Worm (Caenorhabditis elegans) whole organism, late embryonic: ENCODE data around the gene cebp-1.
"Not testable (repeated sequence)": the region's sequence is repeated elsewhere in the genome, so short reads cannot be mapped to it uniquely, and the experiment has no call there.

Experiments
- C38D4.7 ChIP-seq: fragments of 200-800 bp; sonication (Bioruptor generic); optimal IDR thresholded peaks from 2 replicates; lab custom pipeline; 2018; ENCODE audit warnings: mild to moderate bottlenecking, missing genetic modification characterization, moderate library complexity, missing compliant biosample characterization
- F13H6.1 ChIP-seq: sonication (generic microtip); optimal IDR thresholded peaks from 2 replicates; lab custom pipeline; 2016; ENCODE audit warnings: missing genetic modification characterization, missing compliant biosample characterization
- K09A11.1 ChIP-seq: sonication (generic microtip); optimal IDR thresholded peaks from 2 replicates; lab custom pipeline; 2017; ENCODE audit warnings: antibody characterized with exemption, mild to moderate bottlenecking, missing genetic modification characterization, missing compliant biosample characterization; ENCODE audit not compliant: insufficient read depth
- ama-1 ChIP-seq: fragments of 150-350 bp; optimal IDR thresholded peaks from 2 replicates; lab custom pipeline; 2014
- ceh-14 ChIP-seq: sonication (generic microtip); optimal IDR thresholded peaks from 2 replicates; lab custom pipeline; 2016; ENCODE audit warnings: missing genotype, missing genetic modification characterization, missing compliant biosample characterization
- ceh-22 ChIP-seq: sonication (generic microtip); optimal IDR thresholded peaks from 2 replicates; lab custom pipeline; 2017; ENCODE audit warnings: missing biosample characterization, missing genetic modification characterization
- dve-1 ChIP-seq: sonication (generic microtip); optimal IDR thresholded peaks from 2 replicates; lab custom pipeline; 2017; ENCODE audit warnings: antibody characterized with exemption, mild to moderate bottlenecking, missing genetic modification characterization, missing compliant biosample characterization
- ets-4 ChIP-seq: sonication (generic microtip); optimal IDR thresholded peaks from 2 replicates; lab custom pipeline; 2016; ENCODE audit warnings: missing genetic modification characterization, missing compliant biosample characterization
- nhr-11 ChIP-seq: fragments of 150-350 bp; optimal IDR thresholded peaks from 2 replicates; lab custom pipeline; 2014; ENCODE audit warnings: missing biosample characterization, missing genetic modification characterization
- nhr-232 ChIP-seq: sonication (generic microtip); optimal IDR thresholded peaks from 2 replicates; lab custom pipeline; 2016; ENCODE audit warnings: missing genetic modification characterization, missing compliant biosample characterization
- pag-3 ChIP-seq: sonication (generic microtip); optimal IDR thresholded peaks from 2 replicates; lab custom pipeline; 2016; ENCODE audit warnings: missing compliant biosample characterization, missing genetic modification characterization, borderline replicate concordance
- pat-9 ChIP-seq: fragments of 200-800 bp; sonication (Bioruptor generic); optimal IDR thresholded peaks from 2 replicates; lab custom pipeline; 2018; ENCODE audit warnings: mild to moderate bottlenecking, missing genetic modification characterization, moderate library complexity, missing compliant biosample characterization
- pax-1 ChIP-seq: fragments of 150-350 bp; optimal IDR thresholded peaks from 2 replicates; lab custom pipeline; 2014; ENCODE audit warnings: missing biosample characterization, missing genetic modification characterization
- pha-4 ChIP-seq: fragments of 150-350 bp; optimal IDR thresholded peaks from 2 replicates; lab custom pipeline; 2018; ENCODE audit warnings: missing biosample characterization, missing genetic modification reagents, missing genetic modification characterization
- pqm-1 ChIP-seq: sonication (generic microtip); optimal IDR thresholded peaks from 2 replicates; lab custom pipeline; 2016; ENCODE audit warnings: missing genetic modification characterization, missing compliant biosample characterization
- ref-2 ChIP-seq: sonication (generic microtip); optimal IDR thresholded peaks from 2 replicates; lab custom pipeline; 2016; ENCODE audit warnings: missing genetic modification characterization, missing compliant biosample characterization

The cebp-1 gene

DNA sequence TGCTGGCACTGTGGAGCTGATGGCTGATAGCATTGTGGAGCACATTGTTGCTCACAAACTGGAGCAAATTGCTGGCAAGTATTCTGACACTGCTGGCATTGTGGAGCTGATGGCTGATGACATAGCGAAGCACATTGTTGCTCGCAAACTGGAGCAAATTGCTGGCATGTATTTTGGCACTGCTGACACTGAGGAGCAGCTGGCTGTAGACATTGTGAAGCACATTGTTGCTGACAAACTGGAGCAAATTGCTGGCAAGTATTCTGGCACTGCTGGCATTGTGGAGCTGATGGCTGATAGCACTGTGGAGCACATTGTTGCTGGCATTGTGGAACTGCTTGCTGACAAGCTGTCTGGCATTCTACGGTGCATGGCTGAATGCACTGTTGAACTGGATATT is 44.4 kb downstream of the cebp-1 start:
- TF ChIP-seq C38D4.7 (GFP tag; lab: Kevin White, UChicago) (no peak), F13H6.1 (tag; lab: Kevin White, UChicago) (no peak), nhr-232 (tag; lab: Kevin White, UChicago) (no peak), ceh-14 (tag; lab: Kevin White, UChicago) (no peak), pax-1 (tag; lab: Kevin White, UChicago) (no peak), pag-3 (tag; lab: Kevin White, UChicago) (no peak), ama-1 (lab: Kevin White, UChicago) (no peak), pha-4 (tag; lab: Kevin White, UChicago) (no peak), ets-4 (tag; lab: Kevin White, UChicago) (no peak), dve-1 (tag; lab: Kevin White, UChicago) (no peak)

DNA sequence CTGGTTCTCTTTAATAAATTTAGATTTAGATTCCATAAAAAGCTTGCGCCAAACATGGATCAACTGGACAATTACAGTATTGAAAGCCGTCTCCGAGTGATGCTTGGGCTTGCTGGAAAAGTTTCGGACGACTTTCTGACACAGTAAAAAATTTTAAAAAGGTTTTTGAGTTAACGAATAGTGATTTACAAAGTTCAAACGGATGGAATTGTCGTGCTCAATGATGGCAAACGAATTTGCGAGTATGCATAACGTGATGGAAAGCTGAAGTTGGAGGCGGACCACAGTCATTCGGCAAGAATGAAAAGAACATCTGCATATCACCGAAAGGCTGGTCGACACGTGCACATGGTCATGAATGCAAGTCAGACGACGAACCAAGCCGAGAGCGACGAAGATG is 49.7 kb downstream of the cebp-1 start, which contains the start of gene ZK402.1:
ZK402.1 (plus strand) TSS at position 301 of the 400 bp plus-strand sequence.
- not testable (repeated sequence) for TF ChIP-seq K09A11.1, pat-9, nhr-11 (tag; lab: Kevin White, UChicago)

DNA sequence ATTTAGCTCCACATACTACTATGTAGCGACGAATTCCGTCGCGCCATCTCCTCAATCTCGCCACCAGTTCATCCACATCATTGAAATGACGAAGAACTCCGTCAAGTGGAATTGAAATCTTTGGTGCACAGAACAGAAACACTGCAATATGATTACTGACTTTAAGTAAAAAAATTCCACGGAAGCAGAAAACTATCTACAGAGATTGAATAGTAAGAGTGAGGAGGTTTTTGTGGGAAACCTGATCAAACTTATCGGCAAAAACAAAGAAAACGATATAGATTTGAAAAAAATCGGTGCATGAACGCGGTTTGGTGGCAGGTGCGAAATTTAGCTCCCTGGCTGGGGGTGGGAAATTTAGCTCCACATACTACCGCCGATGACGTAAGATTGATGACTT is 50.2 kb downstream of the cebp-1 start, which contains the start of gene ZK402.2:
ZK402.2 (plus strand) TSS at position 301 of the 400 bp plus-strand sequence.
- not testable (repeated sequence) for TF ChIP-seq ceh-22; ref-2; pqm-1 (tag; lab: Kevin White, UChicago)
